Worm (Caenorhabditis elegans): Measurements from ENCODE around the gene R04D3.3.

R04D3.3 gene

ce11 chrX:13291506-13291905, 1.1 kb upstream of the R04D3.3 start, which contains the start of gene srd-38:
Gene srd-38, plus strand, starts transcription at chrX:13291806.
- TF ChIP-seq sox-4 (tag; optimal IDR thresholded peaks at IDR 0.05) = no peak
- TF ChIP-seq dsc-1 (tag; optimal IDR thresholded peaks at IDR 0.05) = no peak
- no peak for TF ChIP-seq nhr-47 (tag; optimal IDR thresholded peaks at IDR 0.05)
- no peak for TF ChIP-seq pax-3 (tag; optimal IDR thresholded peaks at IDR 0.05)

DNA sequence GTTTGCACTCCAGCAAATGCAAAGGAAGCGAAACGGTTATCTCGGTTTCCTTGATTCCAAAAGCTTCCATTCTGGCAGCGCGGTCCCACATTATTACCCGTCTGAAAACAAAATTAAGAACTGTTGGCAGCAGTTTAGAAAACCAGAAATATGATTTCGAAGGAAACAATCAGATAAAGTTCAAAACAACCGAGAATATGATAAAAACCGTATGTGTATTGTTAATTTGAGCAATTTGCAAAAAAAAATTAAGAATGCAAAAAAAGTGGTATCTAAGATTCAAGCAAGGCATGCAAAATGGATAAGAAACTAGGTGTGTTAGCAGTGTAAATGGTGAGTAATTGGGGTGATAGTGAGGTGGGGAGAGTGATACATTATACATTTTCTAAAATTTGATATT, 1.7 kb downstream of the R04D3.3 start, which contains the start of gene R04D3.4:
R04D3.4 (minus strand) TSS at position 101 of the 400 bp plus-strand sequence.
- no peak for TF ChIP-seq sptf-1 (tag; optimal IDR thresholded peaks at IDR 0.05)
- no peak for TF ChIP-seq unc-30 (tag; optimal IDR thresholded peaks at IDR 0.05)
- no peak for TF ChIP-seq nhr-77 (tag; optimal IDR thresholded peaks at IDR 0.05)
- TF ChIP-seq ceh-88 (GFP tag; IDR thresholded peaks at IDR 0.05) = no peak
- no peak for TF ChIP-seq fkh-10 (GFP tag; optimal IDR thresholded peaks at IDR 0.05)
- no peak for TF ChIP-seq hlh-4 (tag; optimal IDR thresholded peaks at IDR 0.05)
- no peak for TF ChIP-seq F16B12.6 (tag; optimal IDR thresholded peaks at IDR 0.05)
- no peak for TF ChIP-seq efl-3 (GFP tag; optimal IDR thresholded peaks at IDR 0.05)
- no peak for TF ChIP-seq ceh-8 (GFP tag; optimal IDR thresholded peaks at IDR 0.05)
- TF ChIP-seq unc-98 (GFP tag; IDR thresholded peaks at IDR 0.05) = no peak
- TF ChIP-seq mdl-1 (tag; optimal IDR thresholded peaks at IDR 0.05) = no peak

DNA sequence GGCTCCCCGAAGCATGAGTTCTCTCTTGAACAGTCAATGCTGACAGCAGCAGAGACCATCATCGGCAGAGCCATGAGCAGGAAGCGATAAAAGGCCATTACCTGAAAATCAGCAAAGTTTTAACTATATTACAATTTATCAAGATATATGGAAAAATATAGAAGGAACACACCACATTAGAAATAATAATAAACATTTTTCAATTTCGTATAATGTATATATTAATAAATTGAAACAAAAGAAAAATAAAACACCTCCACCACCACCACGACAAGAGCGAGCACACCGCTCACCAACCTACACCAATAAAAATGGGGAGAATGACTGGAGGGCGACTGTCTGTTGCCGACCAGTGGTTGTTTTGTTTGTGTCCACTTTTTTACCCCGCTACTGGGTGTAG, 3.9 kb downstream of the R04D3.3 start, which contains the start of gene R04D3.2:
R04D3.2 (minus strand) TSS at position 101 of the 400 bp plus-strand sequence.
- TF ChIP-seq unc-30 (tag; optimal IDR thresholded peaks at IDR 0.05) (no peak), lir-3 (tag; optimal IDR thresholded peaks at IDR 0.05; ENCODE audit: poor library complexity) (no peak), unc-86 (tag; optimal IDR thresholded peaks at IDR 0.05) (no peak), nhr-84 (tag; optimal IDR thresholded peaks at IDR 0.05) (no peak), ceh-63 (GFP tag; optimal IDR thresholded peaks at IDR 0.05) (no peak), snpc-4 (tag; optimal IDR thresholded peaks at IDR 0.05) (no peak)

- TF ChIP-seq dpl-1 (GFP tag; optimal IDR thresholded peaks at IDR 0.05) (no peak), vab-15 (tag; optimal IDR thresholded peaks at IDR 0.05) (no peak), nhr-77 (tag; optimal IDR thresholded peaks at IDR 0.05) (no peak), efl-1 (optimal IDR thresholded peaks at IDR 0.05) (no peak), efl-1 (GFP tag; optimal IDR thresholded peaks at IDR 0.05 in 1 of 2) (no peak), nhr-20 (tag; optimal IDR thresholded peaks at IDR 0.05) (no peak), fkh-4 (tag; optimal IDR thresholded peaks at IDR 0.05; ENCODE audit: borderline replicate concordance) (no peak), Y116A8C.19 (tag; optimal IDR thresholded peaks at IDR 0.05; ENCODE audit: borderline replicate concordance) (no peak), nhr-47 (tag; optimal IDR thresholded peaks at IDR 0.05) (no peak), sup-37 (GFP tag; optimal IDR thresholded peaks at IDR 0.05) (no peak), sptf-1 (tag; optimal IDR thresholded peaks at IDR 0.05) (no peak), pqm-1 (tag; optimal IDR thresholded peaks at IDR 0.05) (no peak), mab-9 (GFP tag; IDR thresholded peaks at IDR 0.05) (no peak), lin-14 (GFP tag; optimal IDR thresholded peaks at IDR 0.05) (no peak), ztf-4 (tag; optimal IDR thresholded peaks at IDR 0.05) (no peak), hlh-4 (tag; optimal IDR thresholded peaks at IDR 0.05) (no peak), fkh-10 (GFP tag; optimal IDR thresholded peaks at IDR 0.05) (no peak), pax-3 (tag; optimal IDR thresholded peaks at IDR 0.05) (no peak)
These were observed 5.8 kb downstream of the R04D3.3 start for ce11 chrX:13284618-13285017.

DNA sequence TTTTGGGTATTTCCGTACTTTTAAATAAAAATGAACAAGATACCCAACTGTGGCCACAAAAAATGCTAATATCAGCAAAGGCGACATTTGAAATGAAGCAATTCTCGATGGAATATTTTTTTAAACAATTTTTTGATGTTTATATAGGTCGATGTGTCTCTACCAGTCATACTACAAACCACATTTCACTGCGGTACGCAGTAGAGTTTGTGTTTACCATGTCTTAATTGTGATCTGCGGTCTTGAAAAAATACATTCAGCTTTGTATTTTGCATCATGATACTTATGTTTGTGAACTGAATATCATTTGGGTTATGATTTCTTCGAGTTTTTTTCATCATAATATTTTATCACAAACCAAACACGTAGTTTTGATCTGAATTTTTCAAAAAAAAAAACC, 6.3 kb downstream of the R04D3.3 start, which contains the start of gene cyp-14A4:
cyp-14A4 (minus strand) TSS at position 107 of the 400 bp plus-strand sequence.
- no peak for TF ChIP-seq lin-15B (tag; optimal IDR thresholded peaks at IDR 0.05)
- no peak for TF ChIP-seq nhr-47 (tag; optimal IDR thresholded peaks at IDR 0.05)
- no peak for TF ChIP-seq fkh-4 (tag; optimal IDR thresholded peaks at IDR 0.05; ENCODE audit: borderline replicate concordance)
- TF ChIP-seq dsc-1 (tag; optimal IDR thresholded peaks at IDR 0.05) = no peak
- no peak for TF ChIP-seq aly-2 (tag; optimal IDR thresholded peaks at IDR 0.05)
- no peak for TF ChIP-seq efl-3 (GFP tag; optimal IDR thresholded peaks at IDR 0.05)
- TF ChIP-seq vab-15 (tag; optimal IDR thresholded peaks at IDR 0.05) = no peak
- no peak for TF ChIP-seq hlh-17 (GFP tag; optimal IDR thresholded peaks at IDR 0.05; ENCODE audit: borderline replicate concordance)
- no peak for TF ChIP-seq zag-1 (tag; optimal IDR thresholded peaks at IDR 0.05)
- TF ChIP-seq tlp-1 (tag; optimal IDR thresholded peaks at IDR 0.05) = no peak
- no peak for TF ChIP-seq rnt-1 (tag; optimal IDR thresholded peaks at IDR 0.05)
